Fruit fly (Drosophila melanogaster) S2 (cell line): ENCODE data around the gene CG6569.

Experiments
- CG8478 ChIP-seq: fragments of >200 bp; optimal IDR thresholded peaks from 2 replicates; lab custom pipeline; 2018
- CTCF ChIP-seq, 2 experiments: fragments of >200 bp; optimal IDR thresholded peaks; 2 replicates each; lab custom pipeline; 2018

Gene CG6569

dm6 chr3R:21867819-21868218 lies at the start of gene CG6569, which contains the start of gene Cby:
CG6569 (minus strand) TSS chr3R:21867919.
Cby (plus strand) TSS chr3R:21868003.
- TF ChIP-seq CTCF (optimal IDR thresholded peaks at IDR 0.05; lab: Kevin White, UChicago) (no peak), CG8478 (lab: Kevin White, UChicago) (no peak)

- TF ChIP-seq CTCF (optimal IDR thresholded peaks at IDR 0.05; lab: Kevin White, UChicago) (no peak), CG8478 (lab: Kevin White, UChicago) (no peak)
Measured at dm6 chr3R:21916987-21917386, 49.3 kb upstream of the CG6569 start.

dm6 chr3R:21913447-21913846 lies 45.7 kb upstream of the CG6569 start, which contains the start of gene Qsox2:
Qsox2 (plus strand) TSS chr3R:21913747.
- TF ChIP-seq CTCF (optimal IDR thresholded peaks at IDR 0.05; lab: Kevin White, UChicago): no peak
- no peak for TF ChIP-seq CG8478 (lab: Kevin White, UChicago)

dm6 chr3R:21911516-21911915 lies 43.8 kb upstream of the CG6569 start, which contains the start of gene Qsox3:
Qsox3 (plus strand) TSS chr3R:21911816.
- TF ChIP-seq CTCF (optimal IDR thresholded peaks at IDR 0.05; lab: Kevin White, UChicago) (no peak), CG8478 (lab: Kevin White, UChicago) (no peak)

dm6 chr3R:21906867-21907266 lies 39.1 kb upstream of the CG6569 start:
- TF ChIP-seq CG8478 (lab: Kevin White, UChicago): no peak
- no peak for TF ChIP-seq CTCF (optimal IDR thresholded peaks at IDR 0.05; lab: Kevin White, UChicago)

- TF ChIP-seq CTCF (optimal IDR thresholded peaks at IDR 0.05; lab: Kevin White, UChicago) (no peak), CG8478 (lab: Kevin White, UChicago) (no peak)
Measured at dm6 chr3R:21905615-21906014, 37.9 kb upstream of the CG6569 start.

- TF ChIP-seq CG8478 (lab: Kevin White, UChicago) (no peak), CTCF (optimal IDR thresholded peaks at IDR 0.05; lab: Kevin White, UChicago) (no peak)
Measured at dm6 chr3R:21904345-21904744, 36.6 kb upstream of the CG6569 start.

- TF ChIP-seq CG8478 (lab: Kevin White, UChicago): no peak
- TF ChIP-seq CTCF (optimal IDR thresholded peaks at IDR 0.05; lab: Kevin White, UChicago): no peak
Measured at dm6 chr3R:21899170-21899575, 31.5 kb upstream of the CG6569 start.

- no peak for TF ChIP-seq CTCF (optimal IDR thresholded peaks at IDR 0.05; lab: Kevin White, UChicago)
- no peak for TF ChIP-seq CG8478 (lab: Kevin White, UChicago)
Measured at dm6 chr3R:21898758-21899157, 31.0 kb upstream of the CG6569 start.

dm6 chr3R:21897565-21897964 lies 29.8 kb upstream of the CG6569 start:
- TF ChIP-seq CTCF (optimal IDR thresholded peaks at IDR 0.05; lab: Kevin White, UChicago) (no peak), CG8478 (lab: Kevin White, UChicago) (no peak)

- TF ChIP-seq CTCF (optimal IDR thresholded peaks at IDR 0.05; lab: Kevin White, UChicago) (no peak), CG8478 (lab: Kevin White, UChicago) (no peak)
Measured at dm6 chr3R:21895961-21896875, 28.5 kb upstream of the CG6569 start.

dm6 chr3R:21893929-21894328 lies 26.2 kb upstream of the CG6569 start:
- no peak for TF ChIP-seq CTCF (optimal IDR thresholded peaks at IDR 0.05; lab: Kevin White, UChicago)
- TF ChIP-seq CG8478 (lab: Kevin White, UChicago): no peak

- TF ChIP-seq CTCF (optimal IDR thresholded peaks at IDR 0.05; lab: Kevin White, UChicago): no peak
- no peak for TF ChIP-seq CG8478 (lab: Kevin White, UChicago)
Measured at dm6 chr3R:21892450-21892849, 24.7 kb upstream of the CG6569 start.

- TF ChIP-seq CG8478 (lab: Kevin White, UChicago) (no peak), CTCF (optimal IDR thresholded peaks at IDR 0.05; lab: Kevin White, UChicago) (no peak)
Measured at dm6 chr3R:21890739-21891138, 23.0 kb upstream of the CG6569 start.

- TF ChIP-seq CTCF (optimal IDR thresholded peaks at IDR 0.05; lab: Kevin White, UChicago) (no peak), CG8478 (lab: Kevin White, UChicago) (no peak)
Measured at dm6 chr3R:21889945-21890344, 22.2 kb upstream of the CG6569 start.
